Worm (Caenorhabditis elegans) whole organism, L4/young adult: ENCODE measurements around the gene ceh-83.

ENCODE experiments used
- W03F9.2 ChIP-seq: fragments of 150-350 bp; optimal IDR thresholded peaks from 2 replicates; lab custom pipeline; 2014; ENCODE audit warnings: missing biosample characterization, missing genetic modification characterization
- dao-5 ChIP-seq: sonication (generic microtip); optimal IDR thresholded peaks from 2 replicates; lab custom pipeline; 2016; ENCODE audit warnings: missing genotype, missing genetic modification characterization, moderate library complexity, missing compliant biosample characterization
- him-1 ChIP-seq: sonication (generic microtip); optimal IDR thresholded peaks from 2 replicates; lab custom pipeline; 2016; ENCODE audit warnings: missing genotype, missing genetic modification reagents, missing genetic modification characterization, missing compliant biosample characterization

- TF ChIP-seq him-1 (tag; lab: Kevin White, UChicago) (no peak), W03F9.2 (tag; lab: Kevin White, UChicago) (no peak), dao-5 (tag; lab: Kevin White, UChicago) (no peak)
Observed at ce11 chrII:1695861-1696260, 40.5 kb downstream of the ceh-83 start, which contains the start of gene F58E1.13.
